Fruit fly (Drosophila melanogaster) whole organism, wandering third instar larva: ENCODE results near the gene Gr10a.

Experiments
- Abd-B ChIP-seq: fragments of >200 bp; optimal IDR thresholded peaks from 2 replicates; lab custom pipeline; 2017; ENCODE audit warnings: missing biosample characterization, missing genetic modification characterization
- CG9705 ChIP-seq: fragments of 200-800 bp; sonication (Bioruptor generic); optimal IDR thresholded peaks from 2 replicates; lab custom pipeline; 2018; ENCODE audit warnings: missing biosample characterization, mild to moderate bottlenecking, missing genetic modification characterization
- Dfd ChIP-seq: fragments of >200 bp; optimal IDR thresholded peaks from 2 replicates; lab custom pipeline; 2017; ENCODE audit warnings: missing biosample characterization, missing genetic modification characterization
- GATAd ChIP-seq: sonication (Bioruptor generic); optimal IDR thresholded peaks from 2 replicates; lab custom pipeline; 2016; ENCODE audit warnings: missing biosample characterization, missing genetic modification characterization
- HLH106 ChIP-seq: fragments of 200-800 bp; optimal IDR thresholded peaks from 3 replicates; lab custom pipeline; 2019; ENCODE audit warnings: missing biosample characterization, mild to moderate bottlenecking, missing genetic modification characterization, moderate library complexity
- Hnf4 ChIP-seq: fragments of 200-800 bp; sonication (Bioruptor generic); optimal IDR thresholded peaks from 2 replicates; lab custom pipeline; 2016; ENCODE audit warnings: missing biosample characterization, mild to moderate bottlenecking, missing genetic modification characterization
- Hr78 ChIP-seq: fragments of >200 bp; optimal IDR thresholded peaks from 2 replicates; lab custom pipeline; 2017; ENCODE audit warnings: missing biosample characterization, missing genetic modification characterization
- Hr83 ChIP-seq: fragments of 200-300 bp; sonication (Bioruptor generic); optimal IDR thresholded peaks from 2 replicates; lab custom pipeline; 2016; ENCODE audit warnings: missing biosample characterization, mild to moderate bottlenecking, missing genetic modification characterization, moderate library complexity; ENCODE audit not compliant: poor library complexity, severe bottlenecking
- Jra ChIP-seq: sonication (Bioruptor generic); optimal IDR thresholded peaks from 2 replicates; lab custom pipeline; 2016; ENCODE audit warnings: missing biosample characterization, missing genetic modification characterization
- Myc ChIP-seq: fragments of >200 bp; optimal IDR thresholded peaks from 2 replicates; lab custom pipeline; 2017
- OdsH ChIP-seq: fragments of 200-800 bp; sonication (Bioruptor generic); optimal IDR thresholded peaks from 2 replicates; lab custom pipeline; 2016; ENCODE audit warnings: missing biosample characterization, mild to moderate bottlenecking, missing genetic modification characterization
- Sp1 ChIP-seq: fragments of 200-800 bp; sonication (Bioruptor generic); optimal IDR thresholded peaks from 3 replicates; lab custom pipeline; 2019; ENCODE audit warnings: missing biosample characterization, mild to moderate bottlenecking, missing genetic modification characterization, moderate library complexity
- Vsx2 ChIP-seq: fragments of 200-300, 225-300 bp; sonication (Bioruptor generic); optimal IDR thresholded peaks from 2 replicates; lab custom pipeline; 2018; ENCODE audit warnings: missing biosample characterization, missing genetic modification characterization; ENCODE audit not compliant: partially characterized antibody
- br ChIP-seq: fragments of 200-800 bp; sonication (Bioruptor generic); optimal IDR thresholded peaks from 2 replicates; lab custom pipeline; 2016; ENCODE audit warnings: missing biosample characterization, missing genetic modification characterization
- brk ChIP-seq: fragments of 200-800 bp; sonication (Bioruptor generic); optimal IDR thresholded peaks from 2 replicates; lab custom pipeline; 2016; ENCODE audit warnings: missing biosample characterization, mild to moderate bottlenecking, missing genetic modification characterization
- dl ChIP-seq, 2 experiments: fragments of 175-275, 200-275 bp in 1 of 2; fragments of 200-275 bp in 1 of 2; sonication (Bioruptor generic); optimal IDR thresholded peaks; lab custom pipeline; 2018; ENCODE audit warnings: mild to moderate bottlenecking in 2 of 2, missing biosample characterization in 2 of 2, missing genetic modification characterization in 2 of 2, moderate library complexity in 2 of 2; ENCODE audit not compliant: partially characterized antibody in 2 of 2, insufficient read depth in 1 of 2
- dmrt93B ChIP-seq: fragments of 200-800 bp; sonication (Bioruptor generic); optimal IDR thresholded peaks from 2 replicates; lab custom pipeline; 2018; ENCODE audit warnings: missing biosample characterization, mild to moderate bottlenecking, missing genetic modification characterization
- dsf ChIP-seq: sonication (Bioruptor generic); optimal IDR thresholded peaks from 2 replicates; lab custom pipeline; 2016; ENCODE audit warnings: missing biosample characterization, missing genetic modification characterization, borderline replicate concordance
- ey ChIP-seq: fragments of 200-800 bp; sonication (Bioruptor generic); optimal IDR thresholded peaks from 2 replicates; lab custom pipeline; 2016; ENCODE audit warnings: missing biosample characterization, missing genetic modification characterization
- foxo ChIP-seq, 2 experiments: fragments of 200-800 bp; sonication (Bioruptor generic); optimal IDR thresholded peaks; 2 replicates in 1 of 2; 3 replicates in 1 of 2; lab custom pipeline; 2016 to 2017; ENCODE audit warnings: missing biosample characterization in 2 of 2, missing genetic modification characterization in 2 of 2
- fru ChIP-seq: fragments of 200-800 bp; sonication (Bioruptor generic); optimal IDR thresholded peaks from 3 replicates; lab custom pipeline; 2016; ENCODE audit warnings: missing biosample characterization, mild to moderate bottlenecking, missing genetic modification characterization
- h ChIP-seq: fragments of 200-800 bp; sonication (Bioruptor generic); optimal IDR thresholded peaks from 3 replicates; lab custom pipeline; 2016; ENCODE audit warnings: missing biosample characterization, mild to moderate bottlenecking, missing genetic modification characterization
- jim ChIP-seq: fragments of 175-275, 200-325 bp; sonication (Bioruptor generic); optimal IDR thresholded peaks from 2 replicates; lab custom pipeline; 2016; ENCODE audit warnings: missing biosample characterization, mild to moderate bottlenecking, missing genetic modification characterization
- lola ChIP-seq: fragments of >200 bp; optimal IDR thresholded peaks from 2 replicates; lab custom pipeline; 2017; ENCODE audit warnings: missing biosample characterization, missing genetic modification characterization
- pan ChIP-seq: fragments of >200 bp; optimal IDR thresholded peaks from 2 replicates; lab custom pipeline; 2017
- psq ChIP-seq: fragments of 200-800 bp; sonication (Bioruptor generic); optimal IDR thresholded peaks from 3 replicates; lab custom pipeline; 2017; ENCODE audit warnings: missing biosample characterization, mild to moderate bottlenecking, missing genetic modification characterization, moderate library complexity
- rgr ChIP-seq: fragments of 200-800 bp; sonication (Bioruptor generic); optimal IDR thresholded peaks from 3 replicates; lab custom pipeline; 2016; ENCODE audit warnings: missing biosample characterization, mild to moderate bottlenecking, missing genetic modification characterization
- sage ChIP-seq: fragments of 200-800 bp; sonication (Bioruptor generic); optimal IDR thresholded peaks from 2 replicates; lab custom pipeline; 2016; ENCODE audit warnings: missing biosample characterization, mild to moderate bottlenecking, missing genetic modification characterization
- sv ChIP-seq: fragments of 200-800 bp; sonication (Bioruptor generic); optimal IDR thresholded peaks from 3 replicates; lab custom pipeline; 2016; ENCODE audit warnings: missing biosample characterization, missing genetic modification characterization
- woc ChIP-seq: sonication (Bioruptor generic); optimal IDR thresholded peaks from 2 replicates; lab custom pipeline; 2016; ENCODE audit warnings: missing biosample characterization, mild to moderate bottlenecking, missing genetic modification characterization

The Gr10a gene

DNA sequence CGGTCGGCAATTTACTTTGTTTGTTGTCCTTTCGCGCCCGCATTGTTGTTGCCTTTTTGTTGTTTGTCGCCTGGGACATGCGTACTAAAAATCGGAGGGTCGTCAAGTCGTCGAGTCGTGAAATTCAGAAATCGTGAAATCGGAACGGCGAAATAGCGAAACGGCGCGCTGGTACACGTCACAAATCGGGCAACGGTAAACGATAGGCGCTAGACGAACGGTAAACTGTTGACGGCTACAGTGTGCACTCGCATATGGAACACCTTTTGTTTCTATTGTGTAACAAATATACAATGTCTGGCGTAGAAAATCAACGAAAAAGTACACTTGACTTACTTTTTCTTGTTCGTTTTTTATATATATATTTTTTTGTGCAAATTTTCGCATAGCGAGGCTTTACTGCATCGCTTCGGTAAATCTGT lies 33.2 kb downstream of the Gr10a start:
- no peak for TF ChIP-seq psq
- peak; percentile 2 for TF ChIP-seq OdsH (GFP tag; lab: Kevin White, UChicago)
- TF ChIP-seq Sp1 (GFP tag; lab: Kevin White, UChicago), result peak; percentile 31
- peak; percentile 21 for TF ChIP-seq ey (GFP tag; lab: Kevin White, UChicago)
- TF ChIP-seq HLH106 (tag; lab: Kevin White, UChicago), result peak; percentile 36
- TF ChIP-seq h (GFP tag; lab: Kevin White, UChicago), result peak; percentile 37
- no peak for TF ChIP-seq dsf (GFP tag; lab: Kevin White, UChicago)
- TF ChIP-seq dmrt93B (GFP tag; lab: Kevin White, UChicago), result peak; percentile 2
- TF ChIP-seq sv (GFP tag; lab: Kevin White, UChicago), result peak; percentile 72
- no peak for TF ChIP-seq dl (GFP tag; optimal IDR thresholded peaks at IDR 0.05; lab: Kevin White, UChicago; ENCODE audit: insufficient read depth in 1 of 2, partially characterized antibody in 2 of 2)
- peak in 1 of 2 experiments; percentile 71 for TF ChIP-seq foxo (GFP tag; optimal IDR thresholded peaks at IDR 0.05; lab: Kevin White, UChicago)
- TF ChIP-seq brk (GFP tag; lab: Kevin White, UChicago), result no peak
- TF ChIP-seq GATAd (GFP tag; lab: Kevin White, UChicago), result no peak
- TF ChIP-seq Jra (GFP tag; lab: Kevin White, UChicago), result no peak
- TF ChIP-seq rgr (GFP tag; lab: Kevin White, UChicago), result peak; percentile 26
- TF ChIP-seq fru (GFP tag; lab: Kevin White, UChicago), result peak; percentile 50

- TF ChIP-seq woc (GFP tag; lab: Kevin White, UChicago) (no peak), Hr78 (GFP tag; lab: Kevin White, UChicago) (no peak)
These were observed 33.7 kb downstream of the Gr10a start for dm6 chrX:11383530-11383929.

DNA sequence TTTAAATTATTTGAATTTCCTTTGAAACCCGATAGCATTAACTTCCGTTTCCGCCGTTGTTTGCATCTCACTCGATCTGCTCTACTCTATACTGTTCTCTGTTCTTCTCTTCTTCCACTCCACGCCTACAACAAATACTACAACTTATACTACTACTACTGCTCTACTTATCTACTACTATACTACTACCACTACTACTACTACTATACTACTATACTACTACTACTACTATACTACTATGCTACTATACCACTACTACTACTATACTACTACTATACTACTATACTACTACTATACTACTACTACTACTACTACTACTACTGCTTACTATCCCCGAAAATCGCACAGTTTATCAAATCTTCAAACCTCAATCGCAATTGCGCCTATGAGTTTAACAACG lies 34.6 kb downstream of the Gr10a start:
- TF ChIP-seq pan (lab: Kevin White, UChicago) (no peak), brk (GFP tag; lab: Kevin White, UChicago) (no peak), HLH106 (tag; lab: Kevin White, UChicago) (no peak)
- TF ChIP-seq, all 38 proteins: peak for 0

DNA sequence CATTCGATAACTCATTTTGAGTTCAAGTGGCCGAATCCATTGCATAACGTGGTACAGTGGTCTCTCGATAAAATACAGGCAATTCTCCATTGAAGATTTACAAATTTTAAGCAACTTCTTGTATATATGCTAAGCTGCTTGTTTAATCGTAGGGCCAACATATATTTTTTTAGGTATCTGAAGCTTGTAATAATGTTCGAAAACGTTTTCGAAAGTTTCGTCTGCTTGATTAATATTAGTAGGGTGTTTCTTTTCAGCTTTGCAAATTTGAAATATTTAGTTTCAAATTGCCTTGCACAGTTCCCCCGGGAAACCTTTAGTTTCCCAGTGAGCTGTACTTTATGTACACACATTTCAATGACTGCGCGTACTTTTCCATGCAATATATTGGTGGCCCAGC lies 37.5 kb downstream of the Gr10a start:
- TF ChIP-seq HLH106 (tag; lab: Kevin White, UChicago) (no peak), dl (GFP tag; optimal IDR thresholded peaks at IDR 0.05; lab: Kevin White, UChicago; ENCODE audit: insufficient read depth in 1 of 2, partially characterized antibody in 2 of 2) (no peak), lola (GFP tag; lab: Kevin White, UChicago) (no peak), Hnf4 (GFP tag; lab: Kevin White, UChicago) (no peak), GATAd (GFP tag; lab: Kevin White, UChicago) (no peak), psq (no peak), ey (GFP tag; lab: Kevin White, UChicago) (no peak), h (GFP tag; lab: Kevin White, UChicago) (no peak), CG9705 (GFP tag; lab: Kevin White, UChicago) (no peak), Vsx2 (GFP tag; lab: Kevin White, UChicago) (no peak), foxo (GFP tag; optimal IDR thresholded peaks at IDR 0.05; lab: Kevin White, UChicago) (no peak), sv (GFP tag; lab: Kevin White, UChicago) (no peak), Abd-B (no peak), Myc (lab: Kevin White, UChicago) (no peak), sage (GFP tag; lab: Kevin White, UChicago) (no peak), br (GFP tag; lab: Kevin White, UChicago) (no peak), Hr83 (GFP tag; lab: Kevin White, UChicago) (no peak), jim (GFP tag; lab: Kevin White, UChicago) (no peak), Jra (GFP tag; lab: Kevin White, UChicago) (no peak)
- TF ChIP-seq, all 38 proteins: peak for 0

- TF ChIP-seq Sp1 (GFP tag; lab: Kevin White, UChicago), result peak; percentile 17
- TF ChIP-seq Dfd, result no peak
- peak; percentile 26 for TF ChIP-seq HLH106 (tag; lab: Kevin White, UChicago)
- TF ChIP-seq fru (GFP tag; lab: Kevin White, UChicago), result peak; percentile 3
- peak in 1 of 2 experiments; percentile 16 for TF ChIP-seq foxo (GFP tag; optimal IDR thresholded peaks at IDR 0.05; lab: Kevin White, UChicago)
These were observed 38.1 kb downstream of the Gr10a start for dm6 chrX:11379139-11379538.
